Fruit fly (Drosophila melanogaster): Measurements from ENCODE around the gene B4.

Gene B4

dm6 chr2L:13548786-13549780 lies at the start of gene B4 (continued):
- TF ChIP-seq Sox14 (GFP tag; optimal IDR thresholded peaks at IDR 0.05) (no peak), cyc (GFP tag; optimal IDR thresholded peaks at IDR 0.05) (no peak), lz (GFP tag; optimal IDR thresholded peaks at IDR 0.05) (peak; percentile 17), Ets21C (GFP tag; optimal IDR thresholded peaks at IDR 0.05) (no peak), CG3032 (tag; optimal IDR thresholded peaks at IDR 0.05) (peak; percentile 26), CG15336 (GFP tag; IDR thresholded peaks at IDR 0.05) (peak; percentile 49; the same call in 1 of the 2 replicates), Hr4 (GFP tag; optimal IDR thresholded peaks at IDR 0.05) (no peak), CG8632 (GFP tag; optimal IDR thresholded peaks at IDR 0.05) (no peak), CG11294 (GFP tag; IDR thresholded peaks at IDR 0.05) (0 out of 2 replicates have a peak, but pooled peaks have one; percentile 7), Ets96B (tag; optimal IDR thresholded peaks at IDR 0.05) (peak; percentile 46), Met (GFP tag; optimal IDR thresholded peaks at IDR 0.05) (no peak)

- TF ChIP-seq CG10669 (GFP tag; optimal IDR thresholded peaks at IDR 0.05) (no peak), CG7368 (GFP tag; optimal IDR thresholded peaks at IDR 0.05) (no peak), CG1621 (tag; optimal IDR thresholded peaks at IDR 0.05) (no peak), Hr4 (GFP tag; optimal IDR thresholded peaks at IDR 0.05) (no peak), CG6276 (GFP tag; optimal IDR thresholded peaks at IDR 0.05) (no peak), dac (GFP tag; optimal IDR thresholded peaks at IDR 0.05) (no peak), CG11762 (GFP tag; optimal IDR thresholded peaks at IDR 0.05; ENCODE audit: insufficient read depth) (no peak), topi (GFP tag; optimal IDR thresholded peaks at IDR 0.05) (no peak), Hr38 (GFP tag; optimal IDR thresholded peaks at IDR 0.05) (no peak)
Observed at dm6 chr2L:13597136-13597615, 48.0 kb upstream of the B4 start, which contains the start of gene CG9254. Gene CG9254, minus strand, starts transcription at chr2L:13597186.

- no peak for TF ChIP-seq CG6276 (GFP tag; optimal IDR thresholded peaks at IDR 0.05)
- no peak for TF ChIP-seq Hr39 (GFP tag; optimal IDR thresholded peaks at IDR 0.05)
- no peak for TF ChIP-seq Eip93F (GFP tag; optimal IDR thresholded peaks at IDR 0.05)
- no peak for TF ChIP-seq svp (GFP tag)
- TF ChIP-seq Sox14 (GFP tag; optimal IDR thresholded peaks at IDR 0.05) = no peak
- no peak for TF ChIP-seq Eip75B (GFP tag; optimal IDR thresholded peaks at IDR 0.05)
- TF ChIP-seq acj6 (GFP tag; optimal IDR thresholded peaks at IDR 0.05) = no peak
- TF ChIP-seq pdm3 (GFP tag; optimal IDR thresholded peaks at IDR 0.05) = no peak
- no peak for TF ChIP-seq esn (GFP tag; optimal IDR thresholded peaks at IDR 0.05)
- no peak for TF ChIP-seq CG31627 (GFP tag; optimal IDR thresholded peaks at IDR 0.05)
- no peak for TF ChIP-seq dac (GFP tag; optimal IDR thresholded peaks at IDR 0.05)
- TF ChIP-seq CG6163 (GFP tag; IDR thresholded peaks at IDR 0.05) = no peak
- TF ChIP-seq CG11294 (GFP tag; IDR thresholded peaks at IDR 0.05) = no peak
- TF ChIP-seq Met (GFP tag; optimal IDR thresholded peaks at IDR 0.05) = no peak
- TF ChIP-seq CG6854 (GFP tag; optimal IDR thresholded peaks at IDR 0.05) = no peak
- no peak for TF ChIP-seq CG10669 (GFP tag; optimal IDR thresholded peaks at IDR 0.05)
Observed at dm6 chr2L:13591393-13591792, 42.3 kb upstream of the B4 start.

- TF ChIP-seq CG15336 (GFP tag; IDR thresholded peaks at IDR 0.05) = peak; percentile 57
- TF ChIP-seq Eip78C (GFP tag) = peak; percentile 57
- peak; percentile 15 for TF ChIP-seq Hr4 (GFP tag; optimal IDR thresholded peaks at IDR 0.05)
- TF ChIP-seq Ets96B (tag; optimal IDR thresholded peaks at IDR 0.05) = no peak
Observed at dm6 chr2L:13586655-13587054, 37.5 kb upstream of the B4 start.

dm6 chr2L:13571791-13572451 lies 22.8 kb upstream of the B4 start:
- peak; percentile 63 for TF ChIP-seq achi (GFP tag; optimal IDR thresholded peaks at IDR 0.05)
- no peak for TF ChIP-seq Eip93F (GFP tag; optimal IDR thresholded peaks at IDR 0.05)
- peak; percentile 25 for TF ChIP-seq CG9139 (GFP tag; optimal IDR thresholded peaks at IDR 0.05)
- TF ChIP-seq CG6854 (GFP tag; optimal IDR thresholded peaks at IDR 0.05) = no peak
- TF ChIP-seq CG11294 (GFP tag; IDR thresholded peaks at IDR 0.05) = no peak
- TF ChIP-seq CG16779 (tag; optimal IDR thresholded peaks at IDR 0.05) = peak; percentile 17
- peak; percentile 43 for TF ChIP-seq acj6 (GFP tag; optimal IDR thresholded peaks at IDR 0.05)
- TF ChIP-seq CG6276 (GFP tag; optimal IDR thresholded peaks at IDR 0.05) = peak; percentile 61
- TF ChIP-seq eg (GFP tag; IDR thresholded peaks at IDR 0.05) = peak; percentile 34; the same call in 2 of the 3 replicates
- TF ChIP-seq CG7368 (GFP tag; optimal IDR thresholded peaks at IDR 0.05) = peak; percentile 34
- TF ChIP-seq CG10631 (GFP tag; optimal IDR thresholded peaks at IDR 0.05) = peak; percentile 71
- TF ChIP-seq dsx (GFP tag; optimal IDR thresholded peaks at IDR 0.05; ENCODE audit: poor library complexity, severe bottlenecking) = peak; percentile 53
- no peak for TF ChIP-seq CG8319 (GFP tag; optimal IDR thresholded peaks at IDR 0.05)
- peak; percentile 53 for TF ChIP-seq OdsH (GFP tag; optimal IDR thresholded peaks at IDR 0.05)
- TF ChIP-seq dac (GFP tag; optimal IDR thresholded peaks at IDR 0.05) = no peak
- peak; percentile 37 for TF ChIP-seq CG6808 (GFP tag; optimal IDR thresholded peaks at IDR 0.05)
- TF ChIP-seq CG3032 (tag; optimal IDR thresholded peaks at IDR 0.05) = peak; percentile 70
- TF ChIP-seq vri (GFP tag; optimal IDR thresholded peaks at IDR 0.05) = no peak
